Worm (Caenorhabditis elegans): Measurements from ENCODE around the gene fbxa-158.

The fbxa-158 gene

DNA sequence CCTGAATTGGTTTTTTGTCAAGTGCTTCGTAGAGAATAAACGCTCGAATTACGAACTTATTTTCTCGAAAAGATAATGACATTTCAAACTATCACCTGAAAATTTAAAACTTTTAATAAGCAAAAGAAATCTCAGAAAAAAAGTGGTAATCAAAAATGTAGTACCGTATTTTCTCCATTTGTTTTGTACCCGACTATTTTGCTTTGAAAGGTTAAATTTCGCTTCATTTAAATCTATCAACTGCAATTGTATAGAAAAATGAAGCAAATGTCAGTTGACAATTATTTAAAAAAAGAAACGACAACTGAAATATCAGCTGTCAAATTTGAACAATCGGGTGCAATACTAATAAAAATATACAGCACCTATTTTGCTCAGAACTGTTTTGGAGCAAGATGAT lies at the start of gene fbxa-158:
TSS of gene fbxa-158 (minus strand) at position 101 of the 400 bp plus-strand sequence.
- TF ChIP-seq lin-32 (GFP tag; optimal IDR thresholded peaks at IDR 0.05), result no peak
- TF ChIP-seq ham-2 (GFP tag; optimal IDR thresholded peaks at IDR 0.05), result no peak
- no peak for TF ChIP-seq blmp-1 (tag; optimal IDR thresholded peaks at IDR 0.05)
- TF ChIP-seq zip-8 (tag; optimal IDR thresholded peaks at IDR 0.05), result no peak
- no peak for TF ChIP-seq ces-1 (GFP tag; optimal IDR thresholded peaks at IDR 0.05)
- TF ChIP-seq lin-13 (tag; optimal IDR thresholded peaks at IDR 0.05), result no peak
- no peak for TF ChIP-seq ceh-39 (tag; optimal IDR thresholded peaks at IDR 0.05)
- TF ChIP-seq unc-120 (tag; optimal IDR thresholded peaks at IDR 0.05; ENCODE audit: poor library complexity, severe bottlenecking), result no peak
- no peak for TF ChIP-seq unc-39 (tag; optimal IDR thresholded peaks at IDR 0.05)
- TF ChIP-seq mep-1 (tag; optimal IDR thresholded peaks at IDR 0.05), result no peak
- no peak for TF ChIP-seq tbx-8 (GFP tag; optimal IDR thresholded peaks at IDR 0.05)

DNA sequence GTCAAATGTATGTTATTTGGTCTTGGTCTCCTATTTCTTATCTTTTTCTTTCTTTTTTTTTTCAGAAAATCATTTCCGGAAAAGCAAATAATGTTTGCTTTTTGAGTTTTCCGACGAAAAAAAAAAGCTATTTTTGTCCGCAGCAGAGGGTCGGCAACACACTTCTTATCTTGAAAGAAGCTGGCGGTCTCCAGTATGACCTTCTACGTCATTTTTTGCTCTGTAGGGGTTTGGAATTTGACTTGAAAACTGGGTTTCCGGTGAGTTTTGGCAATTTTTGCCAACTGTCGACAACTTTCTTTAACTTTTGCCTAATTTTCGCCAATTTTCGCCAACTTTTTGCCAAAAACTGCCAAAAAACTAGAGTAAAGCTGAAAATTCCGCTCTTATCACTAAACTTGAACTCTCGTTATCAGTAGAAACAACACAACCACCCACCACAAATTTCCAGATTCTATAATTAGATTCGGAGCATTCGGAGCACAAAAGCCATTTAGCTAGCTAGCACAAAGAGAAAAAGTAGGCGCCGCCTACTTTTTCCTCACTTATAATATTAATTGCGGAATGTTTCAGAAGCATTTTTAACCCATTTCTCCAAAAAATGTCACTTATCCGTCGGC lies 49.3 kb upstream of the fbxa-158 start, which contains the start of gene nhx-6:
TSS of gene nhx-6 (plus strand) at position 570 of the 620 bp plus-strand sequence.
- TF ChIP-seq unc-62 (GFP tag; optimal IDR thresholded peaks at IDR 0.05) (no peak), sptf-1 (tag; optimal IDR thresholded peaks at IDR 0.05) (no peak), elt-3 (tag; optimal IDR thresholded peaks at IDR 0.05) (no peak), drap-1 (GFP tag; optimal IDR thresholded peaks at IDR 0.05) (no peak), M03D4.4 (tag; optimal IDR thresholded peaks at IDR 0.05) (no peak), mls-2 (tag; optimal IDR thresholded peaks at IDR 0.05) (no peak), bed-3 (GFP tag; optimal IDR thresholded peaks at IDR 0.05) (no peak), ceh-43 (GFP tag; optimal IDR thresholded peaks at IDR 0.05) (no peak), hlh-1 (tag; optimal IDR thresholded peaks at IDR 0.05) (no peak)

DNA sequence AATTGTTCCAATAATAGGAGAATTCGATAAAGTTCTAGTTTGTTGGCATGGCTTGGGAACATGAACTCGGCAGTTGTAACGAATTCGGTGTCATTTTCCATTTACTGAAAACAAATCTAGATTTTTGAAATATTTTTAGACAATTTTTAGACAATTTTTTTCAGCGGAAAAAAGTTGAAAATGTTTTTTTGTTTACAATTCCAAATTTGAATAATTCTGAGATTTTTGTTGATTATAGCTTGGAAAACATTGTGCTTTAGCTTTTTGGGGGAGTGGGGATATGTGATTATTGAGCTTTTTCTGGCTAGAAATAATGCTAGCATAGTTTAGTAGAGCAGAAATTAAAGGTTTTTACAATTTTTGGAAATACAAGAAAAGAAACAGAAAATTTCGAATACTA lies 47.8 kb upstream of the fbxa-158 start, which contains the start of gene srw-97:
TSS of gene srw-97 (minus strand) at position 101 of the 400 bp plus-strand sequence.
- TF ChIP-seq tbx-8 (GFP tag; optimal IDR thresholded peaks at IDR 0.05) (no peak), ceh-83 (GFP tag; optimal IDR thresholded peaks at IDR 0.05) (no peak), ceh-39 (tag; optimal IDR thresholded peaks at IDR 0.05) (no peak), elt-3 (tag; optimal IDR thresholded peaks at IDR 0.05) (no peak), lin-13 (tag; optimal IDR thresholded peaks at IDR 0.05) (no peak), sptf-1 (tag; optimal IDR thresholded peaks at IDR 0.05) (no peak), nhr-76 (tag; optimal IDR thresholded peaks at IDR 0.05) (no peak), cnd-1 (tag; optimal IDR thresholded peaks at IDR 0.05) (no peak), pha-4 (tag; optimal IDR thresholded peaks at IDR 0.05) (no peak), lin-32 (GFP tag; optimal IDR thresholded peaks at IDR 0.05) (no peak), unc-120 (tag; optimal IDR thresholded peaks at IDR 0.05; ENCODE audit: poor library complexity, severe bottlenecking) (no peak), unc-62 (GFP tag; optimal IDR thresholded peaks at IDR 0.05) (no peak), nhr-237 (tag; optimal IDR thresholded peaks at IDR 0.05) (no peak), sem-2 (GFP tag; optimal IDR thresholded peaks at IDR 0.05) (no peak), M03D4.4 (tag; optimal IDR thresholded peaks at IDR 0.05) (no peak)

DNA sequence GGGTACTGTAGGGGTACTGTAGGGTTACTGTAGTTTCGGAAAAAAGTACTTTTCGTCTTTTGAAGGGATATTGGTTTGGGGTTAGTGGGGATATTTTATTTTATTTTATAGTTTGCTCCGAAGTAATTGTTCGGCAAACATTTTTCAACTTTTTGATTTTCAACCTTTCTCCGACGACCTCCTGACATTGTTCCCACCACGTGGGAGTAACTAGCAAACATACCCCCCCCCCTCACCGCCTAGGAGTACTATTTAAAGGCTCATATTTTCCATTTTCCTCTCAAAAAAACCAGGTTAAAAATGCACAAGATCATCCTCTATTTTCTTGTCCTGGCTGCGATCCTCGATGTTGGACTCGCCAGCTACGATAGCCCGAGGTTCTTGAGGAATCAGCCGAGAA lies 44.9 kb upstream of the fbxa-158 start, which contains the start of gene srlf-29:
TSS of gene srlf-29 (plus strand) at position 301 of the 400 bp plus-strand sequence.
- TF ChIP-seq pha-4 (tag; optimal IDR thresholded peaks at IDR 0.05) (no peak), nhr-237 (tag; optimal IDR thresholded peaks at IDR 0.05) (no peak), lsy-2 (tag; optimal IDR thresholded peaks at IDR 0.05) (no peak), ceh-39 (tag; optimal IDR thresholded peaks at IDR 0.05) (no peak), M03D4.4 (tag; optimal IDR thresholded peaks at IDR 0.05) (no peak), mep-1 (tag; optimal IDR thresholded peaks at IDR 0.05) (no peak), lin-32 (GFP tag; optimal IDR thresholded peaks at IDR 0.05) (no peak), unc-62 (GFP tag; optimal IDR thresholded peaks at IDR 0.05) (no peak), ceh-83 (GFP tag; optimal IDR thresholded peaks at IDR 0.05) (no peak), elt-1 (tag; optimal IDR thresholded peaks at IDR 0.05; ENCODE audit: borderline replicate concordance, insufficient read depth) (no peak), ces-1 (GFP tag; optimal IDR thresholded peaks at IDR 0.05) (no peak), mab-5 (tag; optimal IDR thresholded peaks at IDR 0.05) (no peak), unc-39 (tag; optimal IDR thresholded peaks at IDR 0.05) (no peak), nhr-76 (tag; optimal IDR thresholded peaks at IDR 0.05) (no peak), nhr-2 (tag; optimal IDR thresholded peaks at IDR 0.05) (no peak), ham-2 (GFP tag; optimal IDR thresholded peaks at IDR 0.05) (no peak), elt-3 (tag; optimal IDR thresholded peaks at IDR 0.05) (no peak), lin-13 (tag; optimal IDR thresholded peaks at IDR 0.05) (no peak)

DNA sequence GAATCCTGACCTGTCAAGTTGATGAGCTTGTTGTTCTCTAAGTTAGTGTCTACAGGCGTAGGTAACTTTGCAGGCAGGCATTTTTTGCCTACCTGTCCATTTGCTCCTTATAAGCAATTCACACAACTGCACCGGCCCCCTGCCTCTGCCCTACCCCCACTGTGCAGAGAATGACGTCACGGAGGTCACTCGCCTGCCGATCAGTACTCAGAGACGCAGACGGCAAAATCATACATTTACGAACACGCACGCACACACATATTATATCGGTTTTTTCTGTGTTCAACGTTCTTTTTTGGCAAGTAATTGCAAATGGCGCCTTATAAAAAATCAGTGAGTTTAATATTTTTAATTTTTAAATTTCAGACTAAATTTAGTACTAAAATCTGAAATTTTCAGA lies 42.4 kb upstream of the fbxa-158 start, which contains the start of gene duxl-1:
TSS of gene duxl-1 (plus strand) at position 184 of the 400 bp plus-strand sequence.
- TF ChIP-seq sem-2 (GFP tag; optimal IDR thresholded peaks at IDR 0.05) (no peak), unc-120 (tag; optimal IDR thresholded peaks at IDR 0.05; ENCODE audit: poor library complexity, severe bottlenecking) (no peak), snpc-4 (tag; optimal IDR thresholded peaks at IDR 0.05) (no peak), cnd-1 (tag; optimal IDR thresholded peaks at IDR 0.05) (peak; percentile 21), pha-4 (tag; optimal IDR thresholded peaks at IDR 0.05) (peak; percentile 31), unc-62 (GFP tag; optimal IDR thresholded peaks at IDR 0.05) (no peak), nhr-237 (tag; optimal IDR thresholded peaks at IDR 0.05) (no peak), ces-1 (GFP tag; optimal IDR thresholded peaks at IDR 0.05) (no peak), mls-2 (tag; optimal IDR thresholded peaks at IDR 0.05) (no peak), tbx-8 (GFP tag; optimal IDR thresholded peaks at IDR 0.05) (no peak), M03D4.4 (tag; optimal IDR thresholded peaks at IDR 0.05) (no peak), ztf-11 (tag; optimal IDR thresholded peaks at IDR 0.05) (peak; percentile 45), nhr-2 (tag; optimal IDR thresholded peaks at IDR 0.05) (no peak), flh-1 (GFP tag; optimal IDR thresholded peaks at IDR 0.05) (no peak), ceh-39 (tag; optimal IDR thresholded peaks at IDR 0.05) (peak; percentile 93), drap-1 (GFP tag; optimal IDR thresholded peaks at IDR 0.05) (no peak), elt-1 (tag; optimal IDR thresholded peaks at IDR 0.05; ENCODE audit: borderline replicate concordance, insufficient read depth) (no peak), ceh-83 (GFP tag; optimal IDR thresholded peaks at IDR 0.05) (no peak), sptf-1 (tag; optimal IDR thresholded peaks at IDR 0.05) (no peak), lin-32 (GFP tag; optimal IDR thresholded peaks at IDR 0.05) (no peak), lsy-2 (tag; optimal IDR thresholded peaks at IDR 0.05) (no peak), unc-39 (tag; optimal IDR thresholded peaks at IDR 0.05) (no peak), lin-13 (tag; optimal IDR thresholded peaks at IDR 0.05) (no peak), nhr-28 (tag; optimal IDR thresholded peaks at IDR 0.05) (no peak), mep-1 (tag; optimal IDR thresholded peaks at IDR 0.05) (peak; percentile 10), hlh-1 (tag; optimal IDR thresholded peaks at IDR 0.05) (no peak), nhr-76 (tag; optimal IDR thresholded peaks at IDR 0.05) (no peak), ceh-43 (GFP tag; optimal IDR thresholded peaks at IDR 0.05) (no peak), zip-8 (tag; optimal IDR thresholded peaks at IDR 0.05) (peak; percentile 8), elt-3 (tag; optimal IDR thresholded peaks at IDR 0.05) (no peak), mab-5 (tag; optimal IDR thresholded peaks at IDR 0.05) (no peak)
